Fruit fly (Drosophila melanogaster): ENCODE results near the gene CG14324.

The CG14324 gene

dm6 chr3R:17617121-17617975 is 1.3 kb downstream of the CG14324 start (continued):
- TF ChIP-seq Bgb (GFP tag; IDR thresholded peaks at IDR 0.05; ENCODE audit: partially characterized antibody) (peak; percentile 51), zen (tag; optimal IDR thresholded peaks at IDR 0.05) (peak; percentile 43), Sox100B (GFP tag; optimal IDR thresholded peaks at IDR 0.05) (peak; percentile 26), ham (GFP tag; IDR thresholded peaks at IDR 0.05) (no peak), so (GFP tag; IDR thresholded peaks at IDR 0.05) (peak; percentile 46; the same call in 2 of the 3 replicates), seq (GFP tag; IDR thresholded peaks at IDR 0.05) (peak; percentile 11; the same call in 1 of the 2 replicates), org-1 (GFP tag; optimal IDR thresholded peaks at IDR 0.05) (no peak), pros (GFP tag; optimal IDR thresholded peaks at IDR 0.05) (peak; percentile 82), Dbx (GFP tag; IDR thresholded peaks at IDR 0.05) (peak; percentile 68), prd (optimal IDR thresholded peaks at IDR 0.05) (no peak), prd (GFP tag; IDR thresholded peaks at IDR 0.05) (peak; percentile 24; the same call in 1 of the 3 replicates), wdn (GFP tag; IDR thresholded peaks at IDR 0.05) (peak; percentile 8; the same call in 1 of the 2 replicates), gsb (GFP tag; IDR thresholded peaks at IDR 0.05) (no peak), CG14050 (GFP tag; IDR thresholded peaks at IDR 0.05) (no peak), z (GFP tag; IDR thresholded peaks at IDR 0.05) (no peak), ftz-f1 (GFP tag; optimal IDR thresholded peaks at IDR 0.05) (peak; percentile 76), Fer3 (tag; optimal IDR thresholded peaks at IDR 0.05) (no peak), CG30403 (GFP tag; optimal IDR thresholded peaks at IDR 0.05) (peak; percentile 39), scrt (GFP tag; optimal IDR thresholded peaks at IDR 0.05) (peak; percentile 14), dpn (GFP tag; optimal IDR thresholded peaks at IDR 0.05) (peak; percentile 23 to 27), Usf (GFP tag; optimal IDR thresholded peaks at IDR 0.05) (no peak), CG13775 (GFP tag; optimal IDR thresholded peaks at IDR 0.05) (no peak), Hand (GFP tag; optimal IDR thresholded peaks at IDR 0.05) (no peak), sim (GFP tag; IDR thresholded peaks at IDR 0.05) (no peak), CG9932 (GFP tag; IDR thresholded peaks at IDR 0.05) (peak; percentile 53), wor (GFP tag; IDR thresholded peaks at IDR 0.05) (no peak)

- TF ChIP-seq zen2 (GFP tag; IDR thresholded peaks at IDR 0.05; ENCODE audit: partially characterized antibody) (no peak), Opbp (GFP tag; IDR thresholded peaks at IDR 0.05; ENCODE audit: partially characterized antibody) (peak; percentile 54; the same call in 1 of the 3 replicates), Optix (GFP tag; IDR thresholded peaks at IDR 0.05) (no peak), CG12391 (tag; optimal IDR thresholded peaks at IDR 0.05) (no peak), ems (GFP tag; optimal IDR thresholded peaks at IDR 0.05) (no peak), amos (GFP tag; IDR thresholded peaks at IDR 0.05; ENCODE audit: partially characterized antibody) (peak; percentile 72), Rfx (GFP tag; IDR thresholded peaks at IDR 0.05) (peak; percentile 37; the same call in 1 of the 2 replicates), CG2678 (tag; optimal IDR thresholded peaks at IDR 0.05) (no peak), slbo (GFP tag; IDR thresholded peaks at IDR 0.05) (0 out of 2 replicates have a peak, but pooled peaks have one; percentile 34), CG12219 (GFP tag; optimal IDR thresholded peaks at IDR 0.05) (no peak), CG1024 (GFP tag; IDR thresholded peaks at IDR 0.05) (no peak), trh (GFP tag; optimal IDR thresholded peaks at IDR 0.05) (no peak), pnt (GFP tag; optimal IDR thresholded peaks at IDR 0.05) (peak; percentile 14), unc-4 (GFP tag; IDR thresholded peaks at IDR 0.05; ENCODE audit: partially characterized antibody) (no peak), Bgb (GFP tag; IDR thresholded peaks at IDR 0.05; ENCODE audit: partially characterized antibody) (peak; percentile 73), Med (GFP tag) (peak; percentile 54), sim (GFP tag; IDR thresholded peaks at IDR 0.05) (no peak), jumu (GFP tag; optimal IDR thresholded peaks at IDR 0.05) (no peak), sqz (GFP tag; optimal IDR thresholded peaks at IDR 0.05) (peak; percentile 28), sens (GFP tag) (peak; percentile 20), tgo (GFP tag; IDR thresholded peaks at IDR 0.05) (no peak), Pdp1 (GFP tag; optimal IDR thresholded peaks at IDR 0.05) (peak in 1 of 2 experiments; percentile 74), tx (GFP tag; optimal IDR thresholded peaks at IDR 0.05) (no peak), CG17361 (GFP tag; IDR thresholded peaks at IDR 0.05) (0 out of 3 replicates have a peak, but pooled peaks have one; percentile 17), CG6272 (GFP tag; IDR thresholded peaks at IDR 0.05) (0 out of 2 replicates have a peak, but pooled peaks have one; percentile 45), CG4854 (GFP tag; optimal IDR thresholded peaks at IDR 0.05) (no peak)
Observed at dm6 chr3R:17616541-17616940, 2.1 kb downstream of the CG14324 start.

All from whole organism, embryonic.